Worm (Caenorhabditis elegans): Measurements from ENCODE around the gene msp-57.

Gene msp-57

DNA sequence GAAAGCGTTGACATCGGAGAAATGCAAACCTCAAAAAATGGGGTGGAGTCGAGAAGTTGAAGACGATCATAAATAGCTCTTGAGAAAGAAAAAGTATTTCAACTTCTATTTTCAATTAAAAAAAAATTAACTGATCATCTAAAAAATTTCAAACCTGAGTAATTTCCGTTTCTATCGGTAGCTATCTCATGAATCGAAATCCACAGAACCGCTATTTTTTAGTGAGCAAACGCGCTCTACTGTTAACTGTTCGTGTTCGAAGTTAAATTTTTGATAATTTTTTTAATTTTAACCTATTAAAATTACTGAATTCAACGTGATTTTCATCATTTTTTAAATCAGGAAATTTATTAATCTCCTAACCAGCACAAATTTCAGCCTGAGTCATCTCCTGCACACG, 21.5 kb downstream of the msp-57 start:
- no peak for TF ChIP-seq ceh-13 (GFP tag; optimal IDR thresholded peaks at IDR 0.05)
- TF ChIP-seq tbx-11 (GFP tag; IDR thresholded peaks at IDR 0.05), result no peak
- TF ChIP-seq ets-7 (tag; optimal IDR thresholded peaks at IDR 0.05), result no peak
- no peak for TF ChIP-seq hnd-1 (tag; optimal IDR thresholded peaks at IDR 0.05)
- TF ChIP-seq F13C5.2 (tag; optimal IDR thresholded peaks at IDR 0.05), result no peak
- no peak for TF ChIP-seq aly-1 (tag; optimal IDR thresholded peaks at IDR 0.05)
- TF ChIP-seq pes-1 (GFP tag; IDR thresholded peaks at IDR 0.05), result no peak
- TF ChIP-seq ama-1 (optimal IDR thresholded peaks at IDR 0.05), result no peak
- TF ChIP-seq sea-1 (GFP tag; conservative IDR thresholded peaks at IDR 0.05), result no peak
- no peak for TF ChIP-seq tra-4 (tag; optimal IDR thresholded peaks at IDR 0.05)
- TF ChIP-seq ceh-36 (tag; optimal IDR thresholded peaks at IDR 0.05), result no peak
- TF ChIP-seq scrt-1 (GFP tag; IDR thresholded peaks at IDR 0.05), result no peak
- no peak for TF ChIP-seq flt-1 (GFP tag; IDR thresholded peaks at IDR 0.05)
- no peak for TF ChIP-seq tbx-37 (GFP tag; conservative IDR thresholded peaks at IDR 0.05)
- TF ChIP-seq hmg-4 (GFP tag; optimal IDR thresholded peaks at IDR 0.05), result no peak

- TF ChIP-seq F13C5.2 (tag; optimal IDR thresholded peaks at IDR 0.05) (no peak), scrt-1 (GFP tag; IDR thresholded peaks at IDR 0.05) (no peak), ama-1 (optimal IDR thresholded peaks at IDR 0.05) (no peak), ceh-13 (GFP tag; optimal IDR thresholded peaks at IDR 0.05) (no peak), flt-1 (GFP tag; IDR thresholded peaks at IDR 0.05) (no peak), B0310.2 (tag; optimal IDR thresholded peaks at IDR 0.05) (no peak), aly-1 (tag; optimal IDR thresholded peaks at IDR 0.05) (peak; percentile 17)
Observed at ce11 chrIV:5085782-5086181, 23.4 kb downstream of the msp-57 start.

DNA sequence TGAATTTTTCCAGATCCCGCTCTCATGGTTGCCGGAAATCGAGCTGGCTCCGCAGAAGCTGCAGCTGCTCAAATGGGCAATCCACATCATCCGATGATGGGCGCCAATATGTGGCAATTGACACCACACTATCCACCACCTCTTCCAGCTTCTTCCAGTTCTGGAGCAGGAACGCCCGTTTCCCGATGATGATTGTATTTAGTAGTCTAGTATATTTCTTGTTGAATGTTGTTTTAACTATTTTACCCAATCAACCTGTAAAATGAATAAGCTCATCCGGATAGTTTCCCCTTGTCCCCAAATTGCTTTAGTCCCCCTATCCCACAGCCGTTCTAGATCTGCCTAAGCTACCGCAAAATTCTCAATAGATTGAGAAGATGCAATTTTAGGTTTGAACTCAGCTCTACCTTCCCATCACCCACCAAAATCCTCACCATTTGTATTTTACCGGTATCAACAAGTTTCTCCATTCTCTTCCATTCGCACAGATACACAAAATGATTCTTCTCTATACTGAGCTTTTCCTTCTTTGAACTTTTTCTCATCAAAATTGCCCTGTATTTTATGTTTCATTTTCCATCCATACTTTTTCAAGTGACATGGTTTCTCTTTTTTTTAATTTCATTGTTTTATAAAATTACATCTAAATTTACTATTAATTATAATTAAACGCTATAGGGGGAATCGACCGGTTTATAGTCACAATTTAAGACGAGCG, 24.0 kb downstream of the msp-57 start:
- no peak for TF ChIP-seq ceh-13 (GFP tag; optimal IDR thresholded peaks at IDR 0.05)
- no peak for TF ChIP-seq aly-1 (tag; optimal IDR thresholded peaks at IDR 0.05)
- no peak for TF ChIP-seq tbx-11 (GFP tag; IDR thresholded peaks at IDR 0.05)
- TF ChIP-seq ceh-36 (tag; optimal IDR thresholded peaks at IDR 0.05), result no peak

- TF ChIP-seq ceh-13 (GFP tag; optimal IDR thresholded peaks at IDR 0.05) (no peak), ets-7 (tag; optimal IDR thresholded peaks at IDR 0.05) (no peak), F13C5.2 (tag; optimal IDR thresholded peaks at IDR 0.05) (no peak), B0310.2 (tag; optimal IDR thresholded peaks at IDR 0.05) (no peak), ceh-36 (tag; optimal IDR thresholded peaks at IDR 0.05) (no peak), hmbx-1 (tag; optimal IDR thresholded peaks at IDR 0.05) (no peak), hnd-1 (tag; optimal IDR thresholded peaks at IDR 0.05) (no peak), scrt-1 (GFP tag; IDR thresholded peaks at IDR 0.05) (no peak), tbx-37 (GFP tag; conservative IDR thresholded peaks at IDR 0.05) (no peak), hmg-4 (GFP tag; optimal IDR thresholded peaks at IDR 0.05) (no peak), tra-4 (tag; optimal IDR thresholded peaks at IDR 0.05) (no peak), tbx-11 (GFP tag; IDR thresholded peaks at IDR 0.05) (no peak), sea-1 (GFP tag; conservative IDR thresholded peaks at IDR 0.05) (no peak), flt-1 (GFP tag; IDR thresholded peaks at IDR 0.05) (no peak), aly-1 (tag; optimal IDR thresholded peaks at IDR 0.05) (no peak), pes-1 (GFP tag; IDR thresholded peaks at IDR 0.05) (no peak), ama-1 (optimal IDR thresholded peaks at IDR 0.05) (no peak)
Observed at ce11 chrIV:5086961-5087326, 24.6 kb downstream of the msp-57 start.

DNA sequence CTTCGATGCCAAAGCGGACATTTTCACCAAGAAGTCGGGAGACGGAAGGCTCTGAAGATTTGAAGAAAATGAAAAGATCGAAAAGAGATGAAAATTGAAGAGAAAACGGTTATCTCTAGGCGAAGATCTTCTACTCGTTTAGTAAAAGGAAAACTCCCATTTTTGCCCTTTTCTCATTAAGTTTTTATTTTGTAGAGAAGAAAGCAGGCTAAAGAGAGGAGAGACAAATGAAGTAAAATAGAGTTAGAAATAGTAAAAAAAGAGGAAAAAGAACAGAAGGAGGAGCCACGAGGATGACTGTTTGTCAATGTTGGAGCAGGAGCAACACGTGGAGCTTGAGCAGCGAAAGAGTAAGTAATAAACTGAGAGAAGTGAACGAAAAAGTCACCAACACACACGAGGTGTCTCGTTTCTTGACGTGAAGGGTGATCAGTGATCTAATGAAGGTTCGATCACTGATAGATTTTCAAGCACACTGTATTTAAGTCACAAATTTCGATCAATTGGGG, 26.5 kb downstream of the msp-57 start, which contains the start of gene ivd-1:
Gene ivd-1, minus strand, starts transcription at position 51 of the 509 bp plus-strand sequence.
- no peak for TF ChIP-seq tra-4 (tag; optimal IDR thresholded peaks at IDR 0.05)
- TF ChIP-seq ceh-36 (tag; optimal IDR thresholded peaks at IDR 0.05), result no peak
- TF ChIP-seq hmg-4 (GFP tag; optimal IDR thresholded peaks at IDR 0.05), result no peak
- TF ChIP-seq hnd-1 (tag; optimal IDR thresholded peaks at IDR 0.05), result no peak
- TF ChIP-seq ama-1 (optimal IDR thresholded peaks at IDR 0.05), result no peak
- TF ChIP-seq scrt-1 (GFP tag; IDR thresholded peaks at IDR 0.05), result no peak
- TF ChIP-seq aly-1 (tag; optimal IDR thresholded peaks at IDR 0.05), result no peak
- no peak for TF ChIP-seq pes-1 (GFP tag; IDR thresholded peaks at IDR 0.05)
- no peak for TF ChIP-seq tbx-37 (GFP tag; conservative IDR thresholded peaks at IDR 0.05)
- TF ChIP-seq ceh-13 (GFP tag; optimal IDR thresholded peaks at IDR 0.05), result no peak
- no peak for TF ChIP-seq sea-1 (GFP tag; conservative IDR thresholded peaks at IDR 0.05)
- no peak for TF ChIP-seq B0310.2 (tag; optimal IDR thresholded peaks at IDR 0.05)
- TF ChIP-seq F13C5.2 (tag; optimal IDR thresholded peaks at IDR 0.05), result no peak
- no peak for TF ChIP-seq tbx-11 (GFP tag; IDR thresholded peaks at IDR 0.05)
- TF ChIP-seq flt-1 (GFP tag; IDR thresholded peaks at IDR 0.05), result no peak
- no peak for TF ChIP-seq hmbx-1 (tag; optimal IDR thresholded peaks at IDR 0.05)
- no peak for TF ChIP-seq ets-7 (tag; optimal IDR thresholded peaks at IDR 0.05)

ce11 chrIV:5090993-5091793, 28.8 kb downstream of the msp-57 start, which contains the start of the genes snpn-1 and C02B10.4:
Gene snpn-1 (minus strand): TSS chrIV:5091043.
Gene C02B10.4 (plus strand): TSS chrIV:5091586.
- TF ChIP-seq aly-1 (tag; optimal IDR thresholded peaks at IDR 0.05) (no peak), F13C5.2 (tag; optimal IDR thresholded peaks at IDR 0.05) (peak; percentile 8)

ce11 chrIV:5093462-5093861, 31.1 kb downstream of the msp-57 start:
- TF ChIP-seq ceh-13 (GFP tag; optimal IDR thresholded peaks at IDR 0.05) (no peak), tra-4 (tag; optimal IDR thresholded peaks at IDR 0.05) (no peak), ama-1 (optimal IDR thresholded peaks at IDR 0.05) (no peak), hnd-1 (tag; optimal IDR thresholded peaks at IDR 0.05) (no peak), tbx-37 (GFP tag; conservative IDR thresholded peaks at IDR 0.05) (no peak), flt-1 (GFP tag; IDR thresholded peaks at IDR 0.05) (no peak)
